Worm (Caenorhabditis elegans) whole organism, mixed stage, embryonic: ENCODE measurements around the gene srz-69.

Experiments used
- M03D4.4 ChIP-seq: sonication (generic microtip); optimal IDR thresholded peaks from 2 replicates; lab custom pipeline; 2017; ENCODE audit warnings: mild to moderate bottlenecking, missing genetic modification characterization, missing compliant biosample characterization
- blmp-1 ChIP-seq: fragments of 150-350 bp; optimal IDR thresholded peaks from 2 replicates; lab custom pipeline; 2014; ENCODE audit warnings: missing biosample characterization, missing genetic modification characterization
- ceh-39 ChIP-seq: fragments of 150-350 bp; optimal IDR thresholded peaks from 2 replicates; lab custom pipeline; 2014; ENCODE audit warnings: missing biosample characterization, missing genetic modification characterization
- ceh-43 ChIP-seq: fragments of 200-800 bp; sonication (Bioruptor generic); optimal IDR thresholded peaks from 2 replicates; lab custom pipeline; 2018; ENCODE audit warnings: mild to moderate bottlenecking, missing genetic modification characterization, moderate library complexity, missing compliant biosample characterization
- ceh-83 ChIP-seq: fragments of 200-800 bp; sonication (Bioruptor generic); optimal IDR thresholded peaks from 2 replicates; lab custom pipeline; 2018; ENCODE audit warnings: mild to moderate bottlenecking, missing genetic modification characterization, missing compliant biosample characterization
- drap-1 ChIP-seq: fragments of 200-800 bp; sonication (Bioruptor generic); optimal IDR thresholded peaks from 3 replicates; lab custom pipeline; 2018; ENCODE audit warnings: mild to moderate bottlenecking, missing genetic modification characterization, missing compliant biosample characterization
- elt-1 ChIP-seq: sonication (generic microtip); optimal IDR thresholded peaks from 2 replicates; lab custom pipeline; 2017; ENCODE audit warnings: missing genetic modification characterization, mild to moderate bottlenecking, missing compliant biosample characterization, antibody characterized with exemption, moderate library complexity, borderline replicate concordance; ENCODE audit not compliant: insufficient read depth
- elt-3 ChIP-seq: fragments of 150-350 bp; optimal IDR thresholded peaks from 2 replicates; lab custom pipeline; 2014; ENCODE audit warnings: missing biosample characterization, missing genetic modification characterization
- flh-1 ChIP-seq: fragments of 200-800 bp; sonication (Bioruptor generic); optimal IDR thresholded peaks from 2 replicates; lab custom pipeline; 2018; ENCODE audit warnings: mild to moderate bottlenecking, missing genetic modification characterization, moderate library complexity, missing compliant biosample characterization
- ham-2 ChIP-seq: fragments of 200-800 bp; sonication (Bioruptor generic); optimal IDR thresholded peaks from 2 replicates; lab custom pipeline; 2018; ENCODE audit warnings: mild to moderate bottlenecking, missing genetic modification characterization, missing compliant biosample characterization
- hlh-1 ChIP-seq: fragments of 150-350 bp; optimal IDR thresholded peaks from 2 replicates; lab custom pipeline; 2014; ENCODE audit warnings: missing biosample characterization, missing genetic modification reagents, missing genetic modification characterization
- lin-13 ChIP-seq: fragments of 150-350 bp; optimal IDR thresholded peaks from 2 replicates; lab custom pipeline; 2014; ENCODE audit warnings: missing biosample characterization, missing genetic modification characterization
- lin-32 ChIP-seq: fragments of 200-800 bp; sonication (Bioruptor generic); optimal IDR thresholded peaks from 2 replicates; lab custom pipeline; 2018; ENCODE audit warnings: mild to moderate bottlenecking, missing genetic modification characterization, missing compliant biosample characterization
- lsy-2 ChIP-seq: fragments of 150-350 bp; optimal IDR thresholded peaks from 2 replicates; lab custom pipeline; 2014; ENCODE audit warnings: missing biosample characterization, missing genetic modification characterization
- mab-5 ChIP-seq: fragments of 150-350 bp; optimal IDR thresholded peaks from 2 replicates; lab custom pipeline; 2014; ENCODE audit warnings: missing biosample characterization, missing genetic modification characterization
- mep-1 ChIP-seq: fragments of 150-350 bp; optimal IDR thresholded peaks from 2 replicates; lab custom pipeline; 2017; ENCODE audit warnings: missing biosample characterization, missing genetic modification reagents, missing genetic modification characterization, inconsistent platforms
- mls-2 ChIP-seq: sonication (generic microtip); optimal IDR thresholded peaks from 2 replicates; lab custom pipeline; 2016; ENCODE audit warnings: mild to moderate bottlenecking, missing genetic modification characterization, moderate library complexity, missing compliant biosample characterization
- nhr-12 ChIP-seq: fragments of 150-350 bp; optimal IDR thresholded peaks from 2 replicates; lab custom pipeline; 2014; ENCODE audit warnings: missing biosample characterization, missing genetic modification characterization
- nhr-2 ChIP-seq: fragments of 150-350 bp; optimal IDR thresholded peaks from 2 replicates; lab custom pipeline; 2014; ENCODE audit warnings: missing biosample characterization, missing genetic modification characterization
- nhr-237 ChIP-seq: fragments of 150-350 bp; optimal IDR thresholded peaks from 2 replicates; lab custom pipeline; 2014; ENCODE audit warnings: missing biosample characterization, missing genetic modification characterization
- nhr-28 ChIP-seq: fragments of 150-350 bp; optimal IDR thresholded peaks from 2 replicates; lab custom pipeline; 2014; ENCODE audit warnings: missing biosample characterization, missing genetic modification characterization
- nhr-76 ChIP-seq: sonication (generic microtip); optimal IDR thresholded peaks from 2 replicates; lab custom pipeline; 2017; ENCODE audit warnings: missing biosample characterization, missing genetic modification characterization
- pha-4 ChIP-seq: fragments of 150-350 bp; optimal IDR thresholded peaks from 2 replicates; lab custom pipeline; 2018; ENCODE audit warnings: missing biosample characterization, missing genetic modification reagents, missing genetic modification characterization
- sem-2 ChIP-seq: fragments of 200-800 bp; sonication (Bioruptor generic); optimal IDR thresholded peaks from 2 replicates; lab custom pipeline; 2018; ENCODE audit warnings: mild to moderate bottlenecking, missing genetic modification characterization, missing compliant biosample characterization
- snpc-4 ChIP-seq: fragments of 150-350 bp; optimal IDR thresholded peaks from 2 replicates; lab custom pipeline; 2014; ENCODE audit warnings: missing biosample characterization, missing genetic modification characterization
- sptf-1 ChIP-seq: sonication (generic microtip); optimal IDR thresholded peaks from 2 replicates; lab custom pipeline; 2017; ENCODE audit warnings: mild to moderate bottlenecking, missing genetic modification characterization, moderate library complexity, missing compliant biosample characterization
- tbx-8 ChIP-seq: fragments of 200-800 bp; sonication (Bioruptor generic); optimal IDR thresholded peaks from 2 replicates; lab custom pipeline; 2018; ENCODE audit warnings: mild to moderate bottlenecking, missing genetic modification characterization, moderate library complexity, missing compliant biosample characterization
- unc-120 ChIP-seq: sonication (generic microtip); optimal IDR thresholded peaks from 2 replicates; lab custom pipeline; 2017; ENCODE audit warnings: missing genetic modification characterization, missing compliant biosample characterization; ENCODE audit not compliant: poor library complexity, severe bottlenecking
- unc-39 ChIP-seq: fragments of 150-350 bp; optimal IDR thresholded peaks from 2 replicates; lab custom pipeline; 2014; ENCODE audit warnings: missing biosample characterization, missing genetic modification characterization
- unc-62 ChIP-seq: fragments of 150-350 bp; optimal IDR thresholded peaks from 2 replicates; lab custom pipeline; 2014; ENCODE audit warnings: missing biosample characterization, missing genetic modification reagents, missing genetic modification characterization
- zip-8 ChIP-seq: fragments of 150-350 bp; optimal IDR thresholded peaks from 2 replicates; lab custom pipeline; 2014; ENCODE audit warnings: missing biosample characterization, missing genetic modification characterization
- ztf-11 ChIP-seq: fragments of 150-350 bp; optimal IDR thresholded peaks from 2 replicates; lab custom pipeline; 2014; ENCODE audit warnings: missing biosample characterization, missing genetic modification characterization

Gene srz-69

DNA sequence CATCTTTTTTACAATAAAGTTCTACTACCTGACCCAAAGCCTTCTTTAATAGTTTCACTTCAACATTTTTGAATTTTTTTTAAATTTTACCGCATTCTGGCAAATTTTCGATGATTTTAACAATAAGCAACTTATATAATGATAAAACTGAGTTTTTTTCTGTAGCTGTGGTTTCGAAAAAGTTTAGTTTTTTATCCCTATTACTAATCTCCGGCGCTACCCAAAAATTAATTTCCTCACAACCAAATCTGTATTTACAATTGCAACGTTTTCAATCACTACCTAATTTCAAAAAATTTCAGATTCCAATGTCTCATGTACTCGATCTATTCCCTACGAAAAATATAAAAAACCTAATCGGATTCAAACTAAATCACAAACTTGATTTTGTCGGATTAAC lies 9.9 kb downstream of the srz-69 start, which contains the start of gene F58E2.3:
Gene F58E2.3, plus strand, starts transcription at position 301 of the 400 bp plus-strand sequence.
- TF ChIP-seq ztf-11, result no peak
- TF ChIP-seq unc-120 (tag; lab: Kevin White, UChicago), result no peak
- TF ChIP-seq zip-8 (tag; lab: Kevin White, UChicago), result no peak
- TF ChIP-seq elt-3 (tag; lab: Kevin White, UChicago), result no peak
- no peak for TF ChIP-seq mls-2
- TF ChIP-seq ceh-83 (GFP tag; lab: Kevin White, UChicago), result no peak
- no peak for TF ChIP-seq hlh-1 (tag; lab: Kevin White, UChicago)

DNA sequence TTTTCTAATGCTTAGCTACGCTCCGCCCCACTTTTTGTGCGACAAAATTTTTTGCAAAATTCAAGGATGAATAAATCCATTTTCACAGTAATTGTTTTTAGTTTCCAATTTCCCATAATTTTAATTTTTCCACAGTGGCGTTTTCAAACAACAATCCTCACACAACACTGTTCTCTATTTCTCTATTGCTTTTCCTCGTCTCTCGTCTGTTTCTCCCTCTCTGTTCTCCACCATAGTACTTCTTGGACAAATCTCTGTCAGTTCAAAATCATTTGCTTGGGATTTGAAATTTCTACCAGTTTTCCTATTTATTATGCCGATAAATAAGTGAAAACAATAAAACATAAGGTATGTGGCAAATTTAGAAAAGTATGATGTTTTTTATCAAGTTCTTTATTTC lies 13.8 kb downstream of the srz-69 start, which contains the start of gene F58E2.4:
Gene F58E2.4, plus strand, starts transcription at position 134 of the 400 bp plus-strand sequence.
- TF ChIP-seq unc-62 (no peak), nhr-237 (tag; lab: Kevin White, UChicago) (no peak), zip-8 (tag; lab: Kevin White, UChicago) (no peak), lin-13 (no peak), ceh-83 (GFP tag; lab: Kevin White, UChicago) (no peak), ceh-39 (no peak)

DNA sequence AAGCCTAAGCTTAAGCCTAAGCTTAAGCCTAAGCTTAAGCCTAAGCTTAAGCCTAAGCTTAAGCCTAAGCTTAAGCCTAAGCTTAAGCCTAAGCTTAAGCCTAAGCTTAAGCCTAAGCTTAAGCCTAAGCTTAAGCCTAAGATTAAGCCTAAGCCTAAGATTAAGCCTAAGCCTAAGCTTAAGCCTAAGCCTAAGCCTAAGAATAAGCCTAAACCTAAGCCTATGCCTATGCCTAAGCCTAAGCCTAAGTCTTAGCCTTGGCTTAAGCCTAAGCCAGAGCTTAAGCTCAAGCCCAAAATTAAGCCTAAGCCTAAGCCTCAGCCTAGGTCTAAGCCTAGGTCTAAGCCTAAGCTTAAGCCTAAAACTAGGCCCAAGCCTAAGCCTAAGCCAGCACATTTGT lies 21.6 kb downstream of the srz-69 start:
- TF ChIP-seq ham-2 (GFP tag; lab: Kevin White, UChicago), result peak; percentile 71
- TF ChIP-seq, all 35 proteins: peak for 1; not testable (repeated sequence) for 34

DNA sequence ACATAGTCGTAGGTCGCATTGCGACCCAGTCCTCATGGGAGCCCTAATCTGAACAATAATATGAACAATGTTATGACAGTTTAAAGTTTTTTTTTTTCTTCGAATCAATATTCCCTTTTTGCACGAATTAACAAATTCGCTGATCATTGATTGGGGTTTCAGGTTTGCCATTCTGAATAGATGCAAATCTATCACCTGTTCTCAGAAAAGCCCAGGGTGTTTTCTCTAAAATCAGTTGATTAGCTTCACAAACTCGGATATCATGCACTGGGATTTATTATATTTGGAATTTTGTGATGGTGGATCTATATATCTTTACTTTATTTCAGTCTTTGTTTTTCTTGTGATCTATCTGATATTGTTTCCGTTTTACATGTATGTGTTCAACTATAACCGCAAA lies 23.7 kb downstream of the srz-69 start, which contains the start of gene srz-23:
Gene srz-23, plus strand, starts transcription at position 263 of the 400 bp plus-strand sequence.
- TF ChIP-seq sem-2, result no peak
- TF ChIP-seq drap-1 (GFP tag; lab: Kevin White, UChicago), result no peak
- no peak for TF ChIP-seq tbx-8 (GFP tag; lab: Kevin White, UChicago)
- TF ChIP-seq mls-2, result no peak
- no peak for TF ChIP-seq nhr-28
- no peak for TF ChIP-seq lin-13
- TF ChIP-seq flh-1, result no peak
- no peak for TF ChIP-seq unc-62
- TF ChIP-seq snpc-4 (tag; lab: Kevin White, UChicago), result no peak
- no peak for TF ChIP-seq nhr-76 (tag; lab: Kevin White, UChicago)
- TF ChIP-seq nhr-12 (tag; lab: Kevin White, UChicago), result no peak
- no peak for TF ChIP-seq ham-2 (GFP tag; lab: Kevin White, UChicago)
- no peak for TF ChIP-seq pha-4 (tag; lab: Kevin White, UChicago)
- TF ChIP-seq ceh-83 (GFP tag; lab: Kevin White, UChicago), result no peak
- TF ChIP-seq zip-8 (tag; lab: Kevin White, UChicago), result no peak
- TF ChIP-seq blmp-1 (tag; lab: Kevin White, UChicago), result no peak
- no peak for TF ChIP-seq nhr-237 (tag; lab: Kevin White, UChicago)

DNA sequence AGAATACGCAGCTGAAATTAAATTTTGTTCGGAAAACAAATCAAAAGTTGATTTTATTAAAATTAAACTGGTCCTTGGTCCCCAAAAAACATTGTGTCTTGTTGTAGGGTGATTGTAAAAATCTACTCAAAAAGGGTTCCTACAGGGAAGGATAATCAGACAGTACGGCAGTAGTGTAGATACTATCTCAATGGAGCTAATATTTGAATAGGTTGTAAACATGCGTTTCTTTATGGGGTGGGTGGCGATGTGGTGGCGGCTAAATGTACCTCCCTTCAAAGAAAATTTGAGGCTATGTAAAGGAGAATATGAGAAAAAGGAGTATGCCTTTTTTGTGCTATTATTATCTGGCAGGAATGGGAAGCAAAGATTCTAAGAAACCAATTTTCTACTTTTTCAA lies 24.5 kb downstream of the srz-69 start:
- TF ChIP-seq sem-2 (no peak), ceh-39 (no peak), snpc-4 (tag; lab: Kevin White, UChicago) (no peak), hlh-1 (tag; lab: Kevin White, UChicago) (no peak), sptf-1 (tag; lab: Kevin White, UChicago) (no peak), nhr-28 (no peak), nhr-2 (tag; lab: Kevin White, UChicago) (no peak), drap-1 (GFP tag; lab: Kevin White, UChicago) (no peak), lin-32 (GFP tag; lab: Kevin White, UChicago) (no peak), ceh-83 (GFP tag; lab: Kevin White, UChicago) (no peak), mep-1 (tag; lab: Kevin White, UChicago) (no peak), pha-4 (tag; lab: Kevin White, UChicago) (no peak), nhr-76 (tag; lab: Kevin White, UChicago) (no peak), flh-1 (no peak), nhr-12 (tag; lab: Kevin White, UChicago) (no peak), lin-13 (no peak), lsy-2 (tag; lab: Kevin White, UChicago) (no peak)

DNA sequence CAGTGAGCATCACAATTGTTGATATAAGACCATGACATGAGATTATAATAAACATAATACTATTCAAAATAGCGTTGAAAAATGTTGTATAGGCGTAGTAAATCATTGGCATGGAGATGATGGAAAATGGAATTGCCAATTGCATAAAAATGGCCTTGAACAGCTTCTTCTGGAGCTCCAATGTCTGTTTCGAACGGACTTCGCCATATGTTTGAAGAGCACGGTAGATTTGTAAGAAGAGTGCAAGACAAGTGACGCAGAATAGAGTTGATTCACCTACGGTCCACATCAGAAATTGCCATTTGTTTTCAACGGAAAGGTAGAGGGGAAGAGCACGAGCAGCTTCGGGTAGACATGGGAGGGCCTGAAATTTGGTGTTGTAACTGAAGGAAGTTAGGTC lies 29.7 kb downstream of the srz-69 start:
- TF ChIP-seq unc-62 (no peak), unc-39 (no peak), ham-2 (GFP tag; lab: Kevin White, UChicago) (no peak), M03D4.4 (tag; lab: Kevin White, UChicago) (no peak), elt-1 (tag; lab: Kevin White, UChicago) (no peak), ceh-43 (no peak), zip-8 (tag; lab: Kevin White, UChicago) (no peak), nhr-76 (tag; lab: Kevin White, UChicago) (no peak), lsy-2 (tag; lab: Kevin White, UChicago) (no peak), sptf-1 (tag; lab: Kevin White, UChicago) (no peak), nhr-237 (tag; lab: Kevin White, UChicago) (no peak), ceh-39 (no peak), sem-2 (no peak), mab-5 (tag; lab: Kevin White, UChicago) (no peak), nhr-2 (tag; lab: Kevin White, UChicago) (no peak), lin-32 (GFP tag; lab: Kevin White, UChicago) (no peak)
